Worm (Caenorhabditis elegans) whole organism, L3 larva: ENCODE measurements around the gene his-32.

Experiments used
- aly-2 ChIP-seq: fragments of 150-350 bp; optimal IDR thresholded peaks from 2 replicates; lab custom pipeline; 2014; ENCODE audit warnings: missing biosample characterization, missing genetic modification characterization
- ama-1 ChIP-seq: fragments of 150-350 bp; optimal IDR thresholded peaks from 2 replicates; lab custom pipeline; 2018
- ceh-16 ChIP-seq: sonication (generic microtip); optimal IDR thresholded peaks from 2 replicates; lab custom pipeline; 2017; ENCODE audit warnings: missing biosample characterization, missing genetic modification characterization
- ceh-28 ChIP-seq: fragments of 150-350 bp; optimal IDR thresholded peaks from 2 replicates; lab custom pipeline; 2014; ENCODE audit warnings: missing biosample characterization, missing genetic modification reagents, missing genetic modification characterization
- ceh-82 ChIP-seq: fragments of 150-350 bp; optimal IDR thresholded peaks from 2 replicates; lab custom pipeline; 2014; ENCODE audit warnings: missing biosample characterization, missing genetic modification characterization
- ceh-9 ChIP-seq: sonication (generic microtip); optimal IDR thresholded peaks from 2 replicates; lab custom pipeline; 2018; ENCODE audit warnings: missing biosample characterization, missing genetic modification characterization
- daf-12 ChIP-seq: fragments of 150-350 bp; optimal IDR thresholded peaks from 2 replicates; lab custom pipeline; 2014; ENCODE audit warnings: missing biosample characterization, missing genetic modification reagents, missing genetic modification characterization
- egl-27 ChIP-seq: sonication (generic microtip); optimal IDR thresholded peaks from 4 replicates; lab custom pipeline; 2017; ENCODE audit warnings: missing biosample characterization, missing genetic modification reagents, missing genetic modification characterization
- egl-5 ChIP-seq: fragments of 150-350 bp; optimal IDR thresholded peaks from 2 replicates; lab custom pipeline; 2017; ENCODE audit warnings: missing biosample characterization, missing genetic modification reagents, missing genetic modification characterization, inconsistent platforms
- elt-1 ChIP-seq: fragments of 150-350 bp; optimal IDR thresholded peaks from 2 replicates; lab custom pipeline; 2014; ENCODE audit warnings: missing biosample characterization, missing genetic modification characterization
- elt-2 ChIP-seq: sonication (generic microtip); optimal IDR thresholded peaks from 2 replicates; lab custom pipeline; 2016; ENCODE audit warnings: missing genetic modification reagents, mild to moderate bottlenecking, missing genetic modification characterization, missing compliant biosample characterization
- elt-3 ChIP-seq, 3 experiments: fragments of 150-350 bp in 1 of 3; sonication (generic microtip) in 2 of 3; optimal IDR thresholded peaks; 2 replicates in 2 of 3; 4 replicates in 1 of 3; lab custom pipeline; 2014 to 2017; ENCODE audit warnings: missing biosample characterization in 3 of 3, missing genetic modification characterization in 3 of 3
- fkh-10 ChIP-seq: sonication (generic microtip); optimal IDR thresholded peaks from 2 replicates; lab custom pipeline; 2017; ENCODE audit warnings: missing biosample characterization, missing genetic modification reagents, missing genetic modification characterization
- fkh-2 ChIP-seq: fragments of 150-350 bp; optimal IDR thresholded peaks from 2 replicates; lab custom pipeline; 2014; ENCODE audit warnings: missing biosample characterization, missing genetic modification reagents, missing genetic modification characterization
- fos-1 ChIP-seq: fragments of 150-350 bp; optimal IDR thresholded peaks from 2 replicates; lab custom pipeline; 2014; ENCODE audit warnings: missing biosample characterization, missing genetic modification characterization
- hmg-11 ChIP-seq: sonication (generic microtip); optimal IDR thresholded peaks from 2 replicates; lab custom pipeline; 2016; ENCODE audit warnings: missing genetic modification characterization, missing compliant biosample characterization
- jun-1 ChIP-seq: fragments of 150-350 bp; optimal IDR thresholded peaks from 2 replicates; lab custom pipeline; 2014; ENCODE audit warnings: missing biosample characterization, missing genetic modification reagents, missing genetic modification characterization
- lin-15B ChIP-seq: fragments of 150-350 bp; optimal IDR thresholded peaks from 2 replicates; lab custom pipeline; 2014; ENCODE audit warnings: missing biosample characterization, missing genetic modification characterization
- lsy-12 ChIP-seq: sonication (generic microtip); optimal IDR thresholded peaks from 2 replicates; lab custom pipeline; 2016; ENCODE audit warnings: mild to moderate bottlenecking, missing genetic modification characterization, missing compliant biosample characterization
- mdl-1 ChIP-seq: fragments of 150-350 bp; optimal IDR thresholded peaks from 2 replicates; lab custom pipeline; 2014; ENCODE audit warnings: missing biosample characterization, missing genetic modification characterization
- mml-1 ChIP-seq: fragments of 150-350 bp; sonication (generic microtip); optimal IDR thresholded peaks from 3 replicates; lab custom pipeline; 2014; ENCODE audit warnings: missing biosample characterization, missing genetic modification characterization
- nfya-1 ChIP-seq: sonication (generic microtip); optimal IDR thresholded peaks from 2 replicates; lab custom pipeline; 2017; ENCODE audit warnings: missing genetic modification characterization, mild to moderate bottlenecking, missing compliant biosample characterization, antibody characterized with exemption, moderate library complexity; ENCODE audit not compliant: insufficient read depth
- nhr-11 ChIP-seq: fragments of 150-350 bp; optimal IDR thresholded peaks from 2 replicates; lab custom pipeline; 2014; ENCODE audit warnings: missing biosample characterization, missing genetic modification characterization
- nhr-12 ChIP-seq: fragments of 150-350 bp; optimal IDR thresholded peaks from 2 replicates; lab custom pipeline; 2014; ENCODE audit warnings: missing biosample characterization, missing genetic modification characterization
- nhr-23 ChIP-seq: fragments of 150-350 bp; optimal IDR thresholded peaks from 2 replicates; lab custom pipeline; 2014; ENCODE audit warnings: missing biosample characterization, missing genetic modification reagents, missing genetic modification characterization
- nhr-237 ChIP-seq: fragments of 150-350 bp; optimal IDR thresholded peaks from 2 replicates; lab custom pipeline; 2014; ENCODE audit warnings: missing biosample characterization, missing genetic modification characterization
- nhr-25 ChIP-seq: sonication (generic microtip); optimal IDR thresholded peaks from 2 replicates; lab custom pipeline; 2017; ENCODE audit warnings: missing biosample characterization, missing genetic modification characterization
- nhr-28 ChIP-seq: fragments of 150-350 bp; optimal IDR thresholded peaks from 2 replicates; lab custom pipeline; 2014; ENCODE audit warnings: missing biosample characterization, missing genetic modification characterization
- nhr-43 ChIP-seq: sonication (generic microtip); optimal IDR thresholded peaks from 2 replicates; lab custom pipeline; 2016; ENCODE audit warnings: mild to moderate bottlenecking, missing genetic modification characterization, missing compliant biosample characterization; ENCODE audit not compliant: poor library complexity, severe bottlenecking
- nhr-67 ChIP-seq: fragments of 150-350 bp; optimal IDR thresholded peaks from 2 replicates; lab custom pipeline; 2014; ENCODE audit warnings: missing biosample characterization, missing genetic modification characterization
- nhr-76 ChIP-seq: fragments of 150-350 bp; sonication (generic microtip); optimal IDR thresholded peaks from 5 replicates; lab custom pipeline; 2014; ENCODE audit warnings: missing biosample characterization, missing genetic modification characterization
- nhr-77 ChIP-seq: fragments of 150-350 bp; optimal IDR thresholded peaks from 2 replicates; lab custom pipeline; 2014; ENCODE audit warnings: missing biosample characterization, missing genetic modification characterization
- pha-4 ChIP-seq: fragments of 150-350 bp; optimal IDR thresholded peaks from 2 replicates; lab custom pipeline; 2014; ENCODE audit warnings: missing biosample characterization, missing genetic modification reagents, missing genetic modification characterization
- pqm-1 ChIP-seq: fragments of 150-350 bp; optimal IDR thresholded peaks from 2 replicates; lab custom pipeline; 2017; ENCODE audit warnings: missing biosample characterization, missing genetic modification characterization, inconsistent platforms
- sea-2 ChIP-seq: fragments of 150-350 bp; sonication (generic microtip); optimal IDR thresholded peaks from 4 replicates; lab custom pipeline; 2014; ENCODE audit warnings: missing biosample characterization, missing genetic modification reagents, missing genetic modification characterization
- tbx-2 ChIP-seq: sonication (generic microtip); optimal IDR thresholded peaks from 2 replicates; lab custom pipeline; 2016; ENCODE audit warnings: mild to moderate bottlenecking, missing genetic modification characterization, missing compliant biosample characterization
- unc-39 ChIP-seq: sonication (generic microtip); optimal IDR thresholded peaks from 4 replicates; lab custom pipeline; 2017; ENCODE audit warnings: missing biosample characterization, missing genetic modification characterization
- unc-62 ChIP-seq: fragments of 150-350 bp; sonication (generic microtip); optimal IDR thresholded peaks from 4 replicates; lab custom pipeline; 2014; ENCODE audit warnings: missing biosample characterization, missing genetic modification reagents, missing genetic modification characterization
- zag-1 ChIP-seq: fragments of 150-350 bp; optimal IDR thresholded peaks from 2 replicates; lab custom pipeline; 2014; ENCODE audit warnings: missing biosample characterization, missing genetic modification characterization
- ztf-11 ChIP-seq: fragments of 150-350 bp; optimal IDR thresholded peaks from 2 replicates; lab custom pipeline; 2014; ENCODE audit warnings: missing biosample characterization, missing genetic modification characterization
- ztf-4 ChIP-seq: fragments of 150-350 bp; optimal IDR thresholded peaks from 2 replicates; lab custom pipeline; 2014; ENCODE audit warnings: missing biosample characterization, missing genetic modification characterization

his-32 gene

DNA sequence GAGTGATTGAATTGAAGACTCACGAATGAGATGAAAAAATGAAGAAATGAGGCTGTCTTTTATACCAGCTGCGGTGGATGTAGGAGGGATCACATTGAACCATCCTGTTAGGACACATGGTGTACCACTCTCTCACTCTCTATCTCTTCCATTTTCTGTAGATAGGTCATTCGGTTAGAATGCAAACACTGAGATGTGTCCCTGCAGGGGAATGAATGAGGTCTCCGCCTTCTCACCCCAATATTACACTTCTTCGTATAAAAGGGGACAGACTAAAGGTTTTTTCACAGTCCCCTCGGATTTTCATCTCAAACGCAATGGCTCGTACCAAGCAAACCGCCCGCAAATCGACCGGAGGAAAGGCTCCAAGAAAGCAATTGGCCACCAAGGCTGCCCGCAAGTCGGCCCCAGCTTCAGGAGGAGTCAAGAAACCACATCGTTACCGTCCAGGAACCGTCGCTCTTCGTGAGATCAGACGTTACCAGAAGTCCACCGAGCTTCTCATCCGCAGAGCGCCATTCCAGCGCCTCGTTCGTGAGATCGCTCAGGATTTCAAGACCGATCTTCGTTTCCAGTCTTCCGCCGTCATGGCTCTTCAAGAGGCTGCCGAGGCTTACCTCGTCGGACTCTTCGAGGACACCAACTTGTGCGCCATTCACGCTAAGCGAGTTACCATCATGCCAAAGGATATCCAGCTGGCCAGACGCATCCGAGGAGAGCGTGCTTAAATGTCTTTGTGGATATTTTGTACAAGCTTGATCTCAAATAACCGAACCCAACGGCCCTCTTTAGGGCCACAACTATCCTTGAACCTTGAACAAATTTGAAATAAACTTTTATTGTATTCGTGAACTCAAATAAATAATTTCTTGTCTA, at the start of gene his-32:
Gene his-32 (plus strand): TSS at position 318 of the 876 bp plus-strand sequence.
- no peak for TF ChIP-seq elt-3 (tag; optimal IDR thresholded peaks at IDR 0.05; lab: Kevin White, UChicago)
- TF ChIP-seq nhr-28: no peak
- no peak for TF ChIP-seq nhr-12 (tag; lab: Kevin White, UChicago)
- no peak for TF ChIP-seq egl-27 (tag; lab: Kevin White, UChicago)
- TF ChIP-seq fkh-10 (GFP tag; lab: Kevin White, UChicago): no peak
- TF ChIP-seq lsy-12: peak; percentile 43
- TF ChIP-seq ceh-28 (tag; lab: Kevin White, UChicago): no peak
- no peak for TF ChIP-seq nhr-76 (tag; lab: Kevin White, UChicago)
- TF ChIP-seq ztf-4 (tag; lab: Kevin White, UChicago): no peak
- TF ChIP-seq nhr-25: peak; percentile 94
- TF ChIP-seq nhr-237 (tag; lab: Kevin White, UChicago): no peak
- peak; percentile 26 for TF ChIP-seq nhr-43
- no peak for TF ChIP-seq ceh-82 (tag; lab: Kevin White, UChicago)
- TF ChIP-seq unc-39 (tag; lab: Kevin White, UChicago): no peak
- no peak for TF ChIP-seq fkh-2 (tag; lab: Kevin White, UChicago)
- no peak for TF ChIP-seq fos-1 (tag; lab: Kevin White, UChicago)
- TF ChIP-seq nhr-77 (tag; lab: Kevin White, UChicago): no peak
- peak; percentile 15 for TF ChIP-seq lin-15B (tag; lab: Kevin White, UChicago)
- TF ChIP-seq pha-4 (tag; lab: Kevin White, UChicago): peak; percentile 42
- no peak for TF ChIP-seq ceh-16 (tag; lab: Kevin White, UChicago)
- TF ChIP-seq sea-2 (GFP tag; lab: Kevin White, UChicago): no peak
- TF ChIP-seq nhr-67: no peak
- no peak for TF ChIP-seq pqm-1 (tag; lab: Kevin White, UChicago)
- TF ChIP-seq elt-2 (tag; lab: Kevin White, UChicago): no peak
- no peak for TF ChIP-seq unc-62 (GFP tag; lab: Kevin White, UChicago)
- TF ChIP-seq jun-1 (tag; lab: Kevin White, UChicago): no peak
- no peak for TF ChIP-seq aly-2 (tag; lab: Kevin White, UChicago)
- peak; percentile 88 for TF ChIP-seq nhr-23 (tag; lab: Kevin White, UChicago)
- TF ChIP-seq mdl-1 (tag; lab: Kevin White, UChicago): no peak
- TF ChIP-seq elt-1 (tag; lab: Kevin White, UChicago): peak; percentile 48
- TF ChIP-seq egl-5 (tag; lab: Kevin White, UChicago): no peak
- no peak for TF ChIP-seq ama-1 (lab: Kevin White, UChicago)

- TF ChIP-seq hmg-11 (no peak), mml-1 (no peak), nhr-28 (no peak), nhr-11 (no peak), fkh-10 (GFP tag; lab: Kevin White, UChicago) (no peak), jun-1 (tag; lab: Kevin White, UChicago) (no peak), aly-2 (tag; lab: Kevin White, UChicago) (no peak), tbx-2 (tag; lab: Kevin White, UChicago) (no peak), elt-2 (tag; lab: Kevin White, UChicago) (no peak), fos-1 (tag; lab: Kevin White, UChicago) (no peak), zag-1 (tag; lab: Kevin White, UChicago) (no peak), egl-27 (tag; lab: Kevin White, UChicago) (no peak), nhr-43 (no peak), egl-5 (tag; lab: Kevin White, UChicago) (no peak)
- TF ChIP-seq, all 47 proteins: peak for 0
Measured at ce11 chrIV:8286352-8286751, 47.8 kb upstream of the his-32 start, which contains the start of gene K07H8.9. TSS of gene K07H8.9 (minus strand) at chrIV:8286476.

DNA sequence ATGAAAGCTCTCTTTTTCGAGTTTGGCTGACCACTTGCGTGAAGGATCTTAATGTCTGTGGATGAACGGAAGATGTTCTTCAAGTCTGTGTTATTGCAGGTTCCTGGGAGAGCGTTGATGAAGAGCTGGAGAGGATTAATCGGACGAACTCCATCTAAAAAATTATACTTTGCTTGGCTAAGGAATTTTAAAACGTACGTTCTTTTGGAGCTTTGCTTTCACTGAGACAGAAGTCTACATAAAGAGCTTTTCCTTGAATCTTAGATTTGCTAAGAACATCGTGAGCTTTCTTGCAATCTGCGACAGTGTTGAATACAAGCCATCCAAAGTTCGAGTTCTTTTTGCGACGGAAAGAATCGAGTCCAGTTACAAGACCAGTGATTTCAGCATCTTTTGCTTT, 46.8 kb upstream of the his-32 start:
- TF ChIP-seq ceh-28 (tag; lab: Kevin White, UChicago): no peak
- no peak for TF ChIP-seq egl-27 (tag; lab: Kevin White, UChicago)
- no peak for TF ChIP-seq zag-1 (tag; lab: Kevin White, UChicago)
- TF ChIP-seq pqm-1 (tag; lab: Kevin White, UChicago): no peak
- TF ChIP-seq ceh-16 (tag; lab: Kevin White, UChicago): no peak
- TF ChIP-seq unc-62 (GFP tag; lab: Kevin White, UChicago): no peak
- TF ChIP-seq nhr-43: no peak
- no peak for TF ChIP-seq fos-1 (tag; lab: Kevin White, UChicago)
- no peak for TF ChIP-seq ceh-9 (tag; lab: Kevin White, UChicago)
- no peak for TF ChIP-seq ztf-11
- no peak for TF ChIP-seq nhr-28
- TF ChIP-seq lin-15B (tag; lab: Kevin White, UChicago): no peak
- no peak for TF ChIP-seq elt-3 (tag; optimal IDR thresholded peaks at IDR 0.05; lab: Kevin White, UChicago)
- TF ChIP-seq nhr-67: no peak
- TF ChIP-seq nfya-1 (tag; lab: Kevin White, UChicago): no peak
- TF ChIP-seq jun-1 (tag; lab: Kevin White, UChicago): no peak
- TF ChIP-seq daf-12 (tag; lab: Kevin White, UChicago): no peak
- TF ChIP-seq egl-5 (tag; lab: Kevin White, UChicago): no peak
- no peak for TF ChIP-seq sea-2 (GFP tag; lab: Kevin White, UChicago)
- TF ChIP-seq, all 47 proteins: peak for 0
